Worm (Caenorhabditis elegans): ENCODE measurements around the gene ugt-61.

- TF ChIP-seq R02D3.7 (tag; optimal IDR thresholded peaks at IDR 0.05) (no peak), jun-1 (tag; optimal IDR thresholded peaks at IDR 0.05) (no peak), nhr-237 (tag; optimal IDR thresholded peaks at IDR 0.05) (no peak), unc-62 (GFP tag; optimal IDR thresholded peaks at IDR 0.05 in 1 of 2) (peak in 1 of 2 experiments; percentile 94), unc-62 (tag; optimal IDR thresholded peaks at IDR 0.05) (no peak), spr-1 (tag; optimal IDR thresholded peaks at IDR 0.05) (no peak), zfp-2 (tag; optimal IDR thresholded peaks at IDR 0.05) (no peak), ces-1 (GFP tag; optimal IDR thresholded peaks at IDR 0.05) (no peak), lin-39 (tag; optimal IDR thresholded peaks at IDR 0.05) (no peak), F26F4.8 (GFP tag; conservative IDR thresholded peaks at IDR 0.05) (no peak), skn-1 (tag; optimal IDR thresholded peaks at IDR 0.05) (no peak), ZK546.5 (tag; optimal IDR thresholded peaks at IDR 0.05) (no peak), php-3 (GFP tag; IDR thresholded peaks at IDR 0.05) (no peak), ztf-11 (tag; optimal IDR thresholded peaks at IDR 0.05) (no peak), pqm-1 (tag; optimal IDR thresholded peaks at IDR 0.05) (no peak)
Observed at ce11 chrV:4777388-4777986, 35.3 kb downstream of the ugt-61 start, which contains the start of gene C18G1.1.

Measured in whole organism, L4 larva.